Fruit fly (Drosophila melanogaster) whole organism, embryonic: ENCODE measurements around the gene Spase25.

Experiments
- Blimp-1 ChIP-seq: fragments of 200-800 bp; sonication (Bioruptor generic); optimal IDR thresholded peaks from 3 replicates; lab custom pipeline; 2018; ENCODE audit warnings: missing biosample characterization, missing genetic modification characterization, mild to moderate bottlenecking, moderate library complexity, missing genetic modification reagents
- CG11456 ChIP-seq: fragments of 200-800 bp; sonication (Bioruptor generic); IDR thresholded peaks from 3 replicates; pipeline ENCODE4 v1.3.6; 2022; ENCODE audit warnings: missing biosample characterization, missing genetic modification characterization
- CG13287 ChIP-seq: fragments of 200-800 bp; sonication (Bioruptor generic); IDR thresholded peaks from 2 replicates; pipeline ENCODE4 v1.3.6; 2022; ENCODE audit warnings: missing biosample characterization, missing genetic modification characterization; ENCODE audit not compliant: partially characterized antibody
- CG13775 ChIP-seq: fragments of 200-800 bp; sonication (Bioruptor generic); optimal IDR thresholded peaks from 3 replicates; lab custom pipeline; 2017; ENCODE audit warnings: missing biosample characterization, mild to moderate bottlenecking, missing genetic modification characterization
- CG14441 ChIP-seq: fragments of 200-800 bp; sonication (Bioruptor generic); IDR thresholded peaks from 2 replicates; pipeline ENCODE4 v1.3.6; 2022; ENCODE audit warnings: missing biosample characterization, missing genetic modification characterization
- CG15269 ChIP-seq: fragments of 200-800 bp; sonication (Bioruptor generic); optimal IDR thresholded peaks from 2 replicates; lab custom pipeline; 2018; ENCODE audit warnings: missing biosample characterization, mild to moderate bottlenecking, missing genetic modification characterization, moderate library complexity
- CG1792 ChIP-seq: fragments of 200-800 bp; sonication (Bioruptor generic); optimal IDR thresholded peaks from 2 replicates; lab custom pipeline; 2016; ENCODE audit warnings: missing biosample characterization, missing genetic modification characterization
- CG18619 ChIP-seq: fragments of 200-800 bp; sonication (Bioruptor generic); optimal IDR thresholded peaks from 3 replicates; lab custom pipeline; 2017; ENCODE audit warnings: missing biosample characterization, mild to moderate bottlenecking, missing genetic modification characterization
- CG30431 ChIP-seq: fragments of 200-800 bp; sonication (Bioruptor generic); optimal IDR thresholded peaks from 2 replicates; lab custom pipeline; 2017; ENCODE audit warnings: missing biosample characterization, missing genetic modification characterization
- CG32532 ChIP-seq: fragments of 200-800 bp; sonication (Bioruptor generic); IDR thresholded peaks from 2 replicates; pipeline ENCODE4 v1.3.6; 2022; ENCODE audit warnings: missing biosample characterization, missing genetic modification characterization
- CG34376 ChIP-seq: fragments of 200-800 bp; sonication (Bioruptor generic); optimal IDR thresholded peaks from 2 replicates; lab custom pipeline; 2018; ENCODE audit warnings: missing biosample characterization, mild to moderate bottlenecking, missing genetic modification characterization
- CG7271 ChIP-seq: fragments of 200-800 bp; sonication (Bioruptor generic); optimal IDR thresholded peaks from 2 replicates; lab custom pipeline; 2018; ENCODE audit warnings: missing biosample characterization, mild to moderate bottlenecking, missing genetic modification characterization, moderate library complexity
- CG7963 ChIP-seq: fragments of 200-800 bp; sonication (Bioruptor generic); IDR thresholded peaks from 3 replicates; pipeline ENCODE4 v1.3.6; 2022; ENCODE audit warnings: missing biosample characterization, missing genetic modification characterization; ENCODE audit not compliant: partially characterized antibody
- CG8359 ChIP-seq: fragments of 200-800 bp; sonication (Bioruptor generic); optimal IDR thresholded peaks from 2 replicates; lab custom pipeline; 2017; ENCODE audit warnings: missing biosample characterization, mild to moderate bottlenecking, missing genetic modification characterization, borderline replicate concordance
- CHES-1-like ChIP-seq: fragments of 200-800 bp; sonication (Bioruptor generic); optimal IDR thresholded peaks from 2 replicates; lab custom pipeline; 2016; ENCODE audit warnings: missing biosample characterization, missing genetic modification characterization
- Dad ChIP-seq: fragments of 200-800 bp; sonication (Bioruptor generic); optimal IDR thresholded peaks from 3 replicates; lab custom pipeline; 2016; ENCODE audit warnings: missing biosample characterization, missing genetic modification characterization
- Dip2 ChIP-seq: fragments of 200-800 bp; sonication (Bioruptor generic); IDR thresholded peaks from 2 replicates; pipeline ENCODE4 v1.3.6; 2022; ENCODE audit warnings: missing biosample characterization, missing genetic modification characterization
- Dip3 ChIP-seq: fragments of 200-800 bp; sonication (Bioruptor generic); optimal IDR thresholded peaks from 3 replicates; lab custom pipeline; 2016; ENCODE audit warnings: missing biosample characterization, missing genetic modification characterization
- Dll ChIP-seq: fragments of 200-800 bp; sonication (Bioruptor generic); IDR thresholded peaks from 4 replicates; pipeline ENCODE4 v1.3.6; 2022; ENCODE audit warnings: missing biosample characterization, missing genetic modification characterization; ENCODE audit not compliant: partially characterized antibody
- GATAe ChIP-seq: fragments of 200-800 bp; sonication (Bioruptor generic); conservative IDR thresholded peaks from 2 replicates; pipeline ENCODE4 v1.3.6; 2022; ENCODE audit warnings: missing biosample characterization, missing genetic modification characterization
- H15 ChIP-seq: fragments of 200-800 bp; sonication (Bioruptor generic); IDR thresholded peaks from 3 replicates; pipeline ENCODE4 v1.3.6; 2022; ENCODE audit warnings: missing biosample characterization, missing genetic modification characterization
- HmgD ChIP-seq: fragments of 200-800 bp; sonication (Bioruptor generic); optimal IDR thresholded peaks from 3 replicates; lab custom pipeline; 2016; ENCODE audit warnings: missing biosample characterization, missing genetic modification characterization
- Hr39 ChIP-seq: fragments of >200 bp; optimal IDR thresholded peaks from 2 replicates; lab custom pipeline; 2017
- Mrtf ChIP-seq: fragments of 200-800 bp; sonication (Bioruptor generic); IDR thresholded peaks from 3 replicates; pipeline ENCODE4 v1.3.6; 2022; ENCODE audit warnings: missing biosample characterization, missing genetic modification characterization
- Side ChIP-seq: fragments of 200-800 bp; sonication (Bioruptor generic); optimal IDR thresholded peaks from 2 replicates; lab custom pipeline; 2016; ENCODE audit warnings: missing biosample characterization, missing genetic modification characterization
- Sin3A ChIP-seq: fragments of >200 bp; optimal IDR thresholded peaks from 2 replicates; lab custom pipeline; 2018
- Vsx1 ChIP-seq: fragments of 200-800 bp; sonication (Bioruptor generic); optimal IDR thresholded peaks from 2 replicates; lab custom pipeline; 2017; ENCODE audit warnings: missing biosample characterization, mild to moderate bottlenecking, missing genetic modification characterization, missing genetic modification reagents
- ab ChIP-seq: fragments of 200-800 bp; sonication (Bioruptor generic); optimal IDR thresholded peaks from 2 replicates; lab custom pipeline; 2016; ENCODE audit warnings: missing biosample characterization, missing genetic modification characterization
- chif ChIP-seq, 2 experiments: fragments of 200-800 bp; sonication (Bioruptor generic); optimal IDR thresholded peaks; 3 replicates each; lab custom pipeline; 2016; ENCODE audit warnings: missing biosample characterization in 2 of 2, missing genetic modification characterization in 2 of 2
- croc ChIP-seq: fragments of 200-800 bp; sonication (Bioruptor generic); conservative IDR thresholded peaks from 3 replicates; pipeline ENCODE4 v1.3.6; 2022; ENCODE audit warnings: missing biosample characterization, missing genetic modification characterization
- crol ChIP-seq: fragments of 200-800 bp; sonication (Bioruptor generic); IDR thresholded peaks from 2 replicates; pipeline ENCODE4 v1.3.6; 2022; ENCODE audit warnings: missing biosample characterization, missing genetic modification characterization
- dan ChIP-seq: fragments of 200-800 bp; sonication (Bioruptor generic); IDR thresholded peaks from 2 replicates; pipeline ENCODE4 v1.3.6; 2022; ENCODE audit warnings: missing biosample characterization, missing genetic modification characterization
- dimm ChIP-seq: fragments of 200-800 bp; sonication (Bioruptor generic); IDR thresholded peaks from 2 replicates; pipeline ENCODE4 v1.3.6; 2022; ENCODE audit warnings: missing biosample characterization, missing genetic modification characterization
- dpn ChIP-seq, 2 experiments: fragments of 200-800 bp; sonication (Bioruptor generic); optimal IDR thresholded peaks; 3 replicates each; lab custom pipeline; 2016; ENCODE audit warnings: missing biosample characterization in 2 of 2, missing genetic modification characterization in 2 of 2
- ewg ChIP-seq: fragments of 200-800 bp; sonication (Bioruptor generic); optimal IDR thresholded peaks from 3 replicates; lab custom pipeline; 2017; ENCODE audit warnings: mild to moderate bottlenecking, missing biosample characterization, missing genetic modification reagents, missing genetic modification characterization
- ftz-f1 ChIP-seq: fragments of 200-800 bp; sonication (Bioruptor generic); optimal IDR thresholded peaks from 2 replicates; lab custom pipeline; 2016; ENCODE audit warnings: missing biosample characterization, missing genetic modification characterization
- gce ChIP-seq: fragments of 200-800 bp; sonication (Bioruptor generic); IDR thresholded peaks from 3 replicates; pipeline ENCODE4 v1.3.6; 2022; ENCODE audit warnings: missing biosample characterization, missing genetic modification characterization
- luna ChIP-seq: fragments of 200-800 bp; sonication (Bioruptor generic); optimal IDR thresholded peaks from 2 replicates; lab custom pipeline; 2016; ENCODE audit warnings: missing biosample characterization, missing genetic modification characterization
- nerfin-1 ChIP-seq: fragments of 200-800 bp; sonication (Bioruptor generic); optimal IDR thresholded peaks from 3 replicates; lab custom pipeline; 2019; ENCODE audit warnings: missing biosample characterization, mild to moderate bottlenecking, missing genetic modification characterization, moderate library complexity
- schlank ChIP-seq: fragments of 200-800 bp; sonication (Bioruptor generic); optimal IDR thresholded peaks from 2 replicates; lab custom pipeline; 2018; ENCODE audit warnings: missing biosample characterization, mild to moderate bottlenecking, missing genetic modification characterization
- sd ChIP-seq: fragments of 200-800 bp; sonication (Bioruptor generic); optimal IDR thresholded peaks from 3 replicates; lab custom pipeline; 2018; ENCODE audit warnings: missing biosample characterization, mild to moderate bottlenecking, missing genetic modification characterization, moderate library complexity
- sens ChIP-seq: fragments of 200-800 bp; sonication (Bioruptor generic); peaks from one replicate; lab custom pipeline; 2016; ENCODE audit warnings: missing biosample characterization, missing genetic modification characterization
- seq ChIP-seq: fragments of 200-800 bp; sonication (Bioruptor generic); IDR thresholded peaks from 2 replicates; pipeline ENCODE4 v1.3.6; 2022; ENCODE audit warnings: missing biosample characterization, missing genetic modification characterization
- sqz ChIP-seq: fragments of 200-800 bp; sonication (Bioruptor generic); optimal IDR thresholded peaks from 3 replicates; lab custom pipeline; 2018; ENCODE audit warnings: missing biosample characterization, mild to moderate bottlenecking, missing genetic modification characterization
- stwl ChIP-seq: fragments of 200-800 bp; sonication (Bioruptor generic); optimal IDR thresholded peaks from 3 replicates; lab custom pipeline; 2018; ENCODE audit warnings: missing biosample characterization, mild to moderate bottlenecking, missing genetic modification characterization, moderate library complexity
- vnd ChIP-seq: fragments of 200-800 bp; sonication (Bioruptor generic); IDR thresholded peaks from 3 replicates; pipeline ENCODE4 v1.3.6; 2022; ENCODE audit warnings: missing biosample characterization, missing genetic modification characterization; ENCODE audit not compliant: partially characterized antibody
- wek ChIP-seq: fragments of 200-800 bp; sonication (Bioruptor generic); optimal IDR thresholded peaks from 3 replicates; lab custom pipeline; 2018; ENCODE audit warnings: missing biosample characterization, mild to moderate bottlenecking, missing genetic modification characterization, moderate library complexity
- z ChIP-seq: fragments of 200-800 bp; sonication (Bioruptor generic); IDR thresholded peaks from 3 replicates; pipeline ENCODE4 v1.3.6; 2022; ENCODE audit warnings: missing biosample characterization, missing genetic modification characterization

The Spase25 gene

dm6 chrX:11511299-11511698, 26.2 kb downstream of the Spase25 start:
- TF ChIP-seq Blimp-1 (GFP tag; lab: Kevin White, UChicago) = peak; percentile 7
- TF ChIP-seq CG13287 (GFP tag; lab: Robert Waterston, UW) = no peak
- peak; percentile 96 for TF ChIP-seq CG8359 (GFP tag; lab: Kevin White, UChicago)

- TF ChIP-seq Mrtf (GFP tag; lab: Robert Waterston, UW) (0 out of 3 replicates have a peak, but pooled peaks have one; percentile 20), ewg (GFP tag; lab: Kevin White, UChicago) (no peak), crol (GFP tag; lab: Robert Waterston, UW) (peak; percentile 55; the same call in 1 of the 2 replicates), ftz-f1 (peak; percentile 7), Side (GFP tag; lab: Kevin White, UChicago) (no peak), CG14441 (GFP tag; lab: Robert Waterston, UW) (0 out of 2 replicates have a peak, but pooled peaks have one; percentile 6), CG1792 (GFP tag; lab: Kevin White, UChicago) (no peak)
Observed at dm6 chrX:11511955-11512354, 26.9 kb downstream of the Spase25 start.

dm6 chrX:11512868-11513267, 27.8 kb downstream of the Spase25 start:
- peak; percentile 23 for TF ChIP-seq sqz (GFP tag; lab: Kevin White, UChicago)
- no peak for TF ChIP-seq luna
- TF ChIP-seq CG11456 (GFP tag; lab: Robert Waterston, UW) = no peak
- TF ChIP-seq CG30431 (GFP tag; lab: Kevin White, UChicago) = no peak
- no peak for TF ChIP-seq dimm
- no peak for TF ChIP-seq Vsx1 (GFP tag; lab: Kevin White, UChicago)
- no peak for TF ChIP-seq schlank (tag; lab: Kevin White, UChicago)
- TF ChIP-seq sens (GFP tag; lab: Kevin White, UChicago) = peak; percentile 44

dm6 chrX:11515550-11515949, 30.5 kb downstream of the Spase25 start:
- TF ChIP-seq dan (GFP tag; lab: Robert Waterston, UW) (no peak), wek (GFP tag; lab: Kevin White, UChicago) (no peak), CG32532 (GFP tag; lab: Robert Waterston, UW) (no peak), Dip3 (GFP tag; lab: Kevin White, UChicago) (no peak), Dip2 (no peak), sd (tag; lab: Kevin White, UChicago) (peak; percentile 52), vnd (GFP tag; lab: Robert Waterston, UW) (no peak), CG15269 (tag; lab: Kevin White, UChicago) (peak; percentile 64), Hr39 (no peak), Sin3A (lab: Kevin White, UChicago) (no peak), Dad (GFP tag; lab: Kevin White, UChicago) (no peak), z (GFP tag; lab: Robert Waterston, UW) (no peak), CG13775 (GFP tag; lab: Kevin White, UChicago) (no peak), stwl (tag; lab: Kevin White, UChicago) (no peak), CG7271 (tag; lab: Kevin White, UChicago) (no peak), CG18619 (GFP tag; lab: Kevin White, UChicago) (no peak), chif (GFP tag; optimal IDR thresholded peaks at IDR 0.05; lab: Kevin White, UChicago) (no peak), CG34376 (GFP tag; lab: Kevin White, UChicago) (no peak), croc (no peak), ab (GFP tag; lab: Kevin White, UChicago) (no peak), gce (GFP tag; lab: Robert Waterston, UW) (no peak), sqz (GFP tag; lab: Kevin White, UChicago) (peak; percentile 39), CHES-1-like (GFP tag; lab: Kevin White, UChicago) (no peak), seq (no peak), Dll (no peak), CG7963 (GFP tag; lab: Robert Waterston, UW) (no peak), GATAe (no peak), dpn (GFP tag; optimal IDR thresholded peaks at IDR 0.05; lab: Kevin White, UChicago) (no peak), nerfin-1 (tag; lab: Kevin White, UChicago) (no peak), H15 (no peak), HmgD (GFP tag; lab: Kevin White, UChicago) (no peak)
